Fruit fly (Drosophila melanogaster) whole organism, embryonic: Measurements from ENCODE around the gene CG42591.

ENCODE experiments used
- Bgb ChIP-seq: fragments of 200-800 bp; sonication (Bioruptor generic); IDR thresholded peaks from 2 replicates; pipeline ENCODE4 v1.3.6; 2022; ENCODE audit warnings: missing biosample characterization, missing genetic modification characterization; ENCODE audit not compliant: partially characterized antibody
- CG10366 ChIP-seq: fragments of 200-800 bp; sonication (Bioruptor generic); IDR thresholded peaks from 2 replicates; pipeline ENCODE4 v1.3.6; 2022; ENCODE audit warnings: missing biosample characterization, missing genetic modification characterization
- CG11695 ChIP-seq: fragments of 200-800 bp; sonication (Bioruptor generic); IDR thresholded peaks from 3 replicates; pipeline ENCODE4 v1.3.6; 2022; ENCODE audit warnings: missing biosample characterization, missing genetic modification characterization
- CG12071 ChIP-seq: fragments of 200-800 bp; sonication (Bioruptor generic); optimal IDR thresholded peaks from 3 replicates; lab custom pipeline; 2018; ENCODE audit warnings: missing biosample characterization, mild to moderate bottlenecking, missing genetic modification characterization
- CG12744 ChIP-seq: fragments of 200-800 bp; sonication (Bioruptor generic); optimal IDR thresholded peaks from 2 replicates; lab custom pipeline; 2016; ENCODE audit warnings: missing biosample characterization, missing genetic modification characterization
- CG15269 ChIP-seq: fragments of 200-800 bp; sonication (Bioruptor generic); optimal IDR thresholded peaks from 2 replicates; lab custom pipeline; 2018; ENCODE audit warnings: missing biosample characterization, mild to moderate bottlenecking, missing genetic modification characterization, moderate library complexity
- CG1647 ChIP-seq: fragments of 200-800 bp; sonication (Bioruptor generic); optimal IDR thresholded peaks from 3 replicates; lab custom pipeline; 2016; ENCODE audit warnings: missing biosample characterization, missing genetic modification characterization
- CG16813 ChIP-seq: fragments of 200-800 bp; sonication (Bioruptor generic); IDR thresholded peaks from 3 replicates; pipeline ENCODE4 v1.3.6; 2022; ENCODE audit warnings: missing biosample characterization, missing genetic modification characterization; ENCODE audit not compliant: partially characterized antibody
- CG17912 ChIP-seq: fragments of 200-800 bp; sonication (Bioruptor generic); optimal IDR thresholded peaks from 2 replicates; lab custom pipeline; 2018; ENCODE audit warnings: missing biosample characterization, mild to moderate bottlenecking, missing genetic modification characterization
- CG18476 ChIP-seq: fragments of 200-800 bp; sonication (Bioruptor generic); optimal IDR thresholded peaks from 2 replicates; lab custom pipeline; 2016; ENCODE audit warnings: missing biosample characterization, mild to moderate bottlenecking, missing genetic modification characterization
- CG18764 ChIP-seq: fragments of 200-800 bp; sonication (Bioruptor generic); optimal IDR thresholded peaks from 3 replicates; lab custom pipeline; 2016; ENCODE audit warnings: missing biosample characterization, missing genetic modification characterization
- CG32532 ChIP-seq: fragments of 200-800 bp; sonication (Bioruptor generic); IDR thresholded peaks from 2 replicates; pipeline ENCODE4 v1.3.6; 2022; ENCODE audit warnings: missing biosample characterization, missing genetic modification characterization
- CG7271 ChIP-seq: fragments of 200-800 bp; sonication (Bioruptor generic); optimal IDR thresholded peaks from 2 replicates; lab custom pipeline; 2018; ENCODE audit warnings: missing biosample characterization, mild to moderate bottlenecking, missing genetic modification characterization, moderate library complexity
- CG7556 ChIP-seq: fragments of 200-800 bp; sonication (Bioruptor generic); optimal IDR thresholded peaks from 2 replicates; lab custom pipeline; 2017; ENCODE audit warnings: missing biosample characterization, mild to moderate bottlenecking, missing genetic modification characterization
- CG8089 ChIP-seq: fragments of 200-800 bp; sonication (Bioruptor generic); optimal IDR thresholded peaks from 3 replicates; lab custom pipeline; 2016; ENCODE audit warnings: missing biosample characterization, missing genetic modification characterization
- CG9727 ChIP-seq: fragments of 200-800 bp; sonication (Bioruptor generic); optimal IDR thresholded peaks from 3 replicates; lab custom pipeline; 2017; ENCODE audit warnings: missing biosample characterization, mild to moderate bottlenecking, missing genetic modification characterization
- D19A ChIP-seq: fragments of 200-800 bp; optimal IDR thresholded peaks from 3 replicates; lab custom pipeline; 2019; ENCODE audit warnings: missing biosample characterization, mild to moderate bottlenecking, missing genetic modification characterization, moderate library complexity
- Dad ChIP-seq: fragments of 200-800 bp; sonication (Bioruptor generic); optimal IDR thresholded peaks from 3 replicates; lab custom pipeline; 2016; ENCODE audit warnings: missing biosample characterization, missing genetic modification characterization
- Dbx ChIP-seq: fragments of 200-800 bp; sonication (Bioruptor generic); IDR thresholded peaks from 3 replicates; pipeline ENCODE4 v1.3.6; 2022; ENCODE audit warnings: missing biosample characterization, missing genetic modification characterization
- Doc3 ChIP-seq: fragments of 200-800 bp; sonication (Bioruptor generic); IDR thresholded peaks from 3 replicates; pipeline ENCODE4 v1.3.6; 2022; ENCODE audit warnings: missing biosample characterization, missing genetic modification characterization; ENCODE audit not compliant: partially characterized antibody
- GATAe ChIP-seq: fragments of 200-800 bp; sonication (Bioruptor generic); conservative IDR thresholded peaks from 2 replicates; pipeline ENCODE4 v1.3.6; 2022; ENCODE audit warnings: missing biosample characterization, missing genetic modification characterization
- HLHmδ ChIP-seq: fragments of 200-800 bp; sonication (Bioruptor generic); optimal IDR thresholded peaks from 2 replicates; lab custom pipeline; 2018; ENCODE audit warnings: missing biosample characterization, mild to moderate bottlenecking, missing genetic modification characterization, moderate library complexity
- Hr51 ChIP-seq, 2 experiments: fragments of 200-800 bp; sonication (Bioruptor generic); optimal IDR thresholded peaks; 2 replicates in 1 of 2; 3 replicates in 1 of 2; lab custom pipeline; 2016 to 2018; ENCODE audit warnings: missing biosample characterization in 2 of 2, missing genetic modification characterization in 2 of 2, mild to moderate bottlenecking in 1 of 2, moderate library complexity in 1 of 2
- Hr78 ChIP-seq, 2 experiments: fragments of 200-800 bp in 1 of 2; fragments of >200 bp in 1 of 2; sonication (Bioruptor generic) in 1 of 2; optimal IDR thresholded peaks; 2 replicates each; lab custom pipeline; 2017 to 2019; ENCODE audit warnings: missing biosample characterization in 2 of 2, missing genetic modification characterization in 2 of 2, mild to moderate bottlenecking in 1 of 2, moderate library complexity in 1 of 2
- Kr ChIP-seq: fragments of 200-800 bp; sonication (Bioruptor generic); optimal IDR thresholded peaks from 2 replicates; lab custom pipeline; 2017; ENCODE audit warnings: missing biosample characterization, mild to moderate bottlenecking, missing genetic modification characterization
- Lim3 ChIP-seq: fragments of 200-800 bp; sonication (Bioruptor generic); IDR thresholded peaks from 2 replicates; pipeline ENCODE4 v1.3.6; 2022; ENCODE audit warnings: missing biosample characterization, missing genetic modification characterization
- Meics ChIP-seq: fragments of 200-800 bp; sonication (Bioruptor generic); optimal IDR thresholded peaks from 2 replicates; lab custom pipeline; 2017; ENCODE audit warnings: missing biosample characterization, mild to moderate bottlenecking, missing genetic modification characterization
- PHDP ChIP-seq: fragments of 200-800 bp; sonication (Bioruptor generic); optimal IDR thresholded peaks from 3 replicates; lab custom pipeline; 2018; ENCODE audit warnings: missing biosample characterization, mild to moderate bottlenecking, missing genetic modification characterization, moderate library complexity
- Pdp1 ChIP-seq, 2 experiments: fragments of 200-800 bp; sonication (Bioruptor generic); optimal IDR thresholded peaks; 3 replicates each; lab custom pipeline; 2016; ENCODE audit warnings: missing biosample characterization in 2 of 2, missing genetic modification characterization in 2 of 2, mild to moderate bottlenecking in 1 of 2, moderate library complexity in 1 of 2
- Xrp1 ChIP-seq: fragments of 200-800 bp; sonication (Bioruptor generic); IDR thresholded peaks from 2 replicates; pipeline ENCODE4 v1.3.6; 2022; ENCODE audit warnings: missing biosample characterization, missing genetic modification characterization
- bab2 ChIP-seq: fragments of 200-800 bp; sonication (Bioruptor generic); optimal IDR thresholded peaks from 2 replicates; lab custom pipeline; 2016; ENCODE audit warnings: missing biosample characterization, missing genetic modification characterization
- cato ChIP-seq: fragments of 200-800 bp; sonication (Bioruptor generic); optimal IDR thresholded peaks from 2 replicates; lab custom pipeline; 2016; ENCODE audit warnings: missing biosample characterization, missing genetic modification characterization, borderline replicate concordance
- danr ChIP-seq: fragments of 200-800 bp; sonication (Bioruptor generic); IDR thresholded peaks from 2 replicates; pipeline ENCODE4 v1.3.6; 2022; ENCODE audit warnings: missing biosample characterization, missing genetic modification characterization
- esg ChIP-seq: fragments of 200-800 bp; sonication (Bioruptor generic); conservative IDR thresholded peaks from 2 replicates; pipeline ENCODE4 v1.3.6; 2022; ENCODE audit warnings: missing biosample characterization, missing genetic modification characterization
- exex ChIP-seq: fragments of 200-800 bp; sonication (Bioruptor generic); optimal IDR thresholded peaks from 4 replicates; lab custom pipeline; 2018; ENCODE audit warnings: missing biosample characterization, mild to moderate bottlenecking, missing genetic modification characterization, moderate library complexity
- fu2 ChIP-seq: fragments of 200-800 bp; sonication (Bioruptor generic); optimal IDR thresholded peaks from 2 replicates; lab custom pipeline; 2016; ENCODE audit warnings: missing biosample characterization, missing genetic modification characterization
- gcm2 ChIP-seq: fragments of 200-800 bp; sonication (Bioruptor generic); optimal IDR thresholded peaks from 2 replicates; lab custom pipeline; 2016; ENCODE audit warnings: missing biosample characterization, missing genetic modification characterization
- ham ChIP-seq: fragments of 200-800 bp; sonication (Bioruptor generic); IDR thresholded peaks from 2 replicates; pipeline ENCODE4 v1.3.6; 2022; ENCODE audit warnings: missing biosample characterization, missing genetic modification characterization
- kni ChIP-seq: fragments of 200-800 bp; sonication (Bioruptor generic); optimal IDR thresholded peaks from 3 replicates; lab custom pipeline; 2017; ENCODE audit warnings: mild to moderate bottlenecking, missing biosample characterization, missing genetic modification reagents, missing genetic modification characterization
- lilli ChIP-seq: fragments of 200-800 bp; sonication (Bioruptor generic); optimal IDR thresholded peaks from 3 replicates; lab custom pipeline; 2016; ENCODE audit warnings: missing biosample characterization, missing genetic modification characterization
- mam ChIP-seq: fragments of 200-800 bp; sonication (Bioruptor generic); optimal IDR thresholded peaks from 3 replicates; lab custom pipeline; 2016; ENCODE audit warnings: missing biosample characterization, missing genetic modification characterization
- peb ChIP-seq: fragments of 200-800 bp; sonication (Bioruptor generic); IDR thresholded peaks from 2 replicates; pipeline ENCODE4 v1.3.6; 2022; ENCODE audit warnings: missing biosample characterization, missing genetic modification characterization
- pfk ChIP-seq: fragments of 200-800 bp; sonication (Bioruptor generic); optimal IDR thresholded peaks from 2 replicates; lab custom pipeline; 2018; ENCODE audit warnings: missing biosample characterization, mild to moderate bottlenecking, missing genetic modification characterization, moderate library complexity
- run ChIP-seq: fragments of 200-800 bp; sonication (Bioruptor generic); optimal IDR thresholded peaks from 3 replicates; lab custom pipeline; 2018; ENCODE audit warnings: missing biosample characterization, mild to moderate bottlenecking, missing genetic modification characterization
- stc ChIP-seq: fragments of 200-800 bp; sonication (Bioruptor generic); IDR thresholded peaks from 2 replicates; pipeline ENCODE4 v1.3.6; 2022; ENCODE audit warnings: missing biosample characterization, missing genetic modification characterization
- tup ChIP-seq: fragments of 200-800 bp; sonication (Bioruptor generic); optimal IDR thresholded peaks from 2 replicates; lab custom pipeline; 2016; ENCODE audit warnings: missing biosample characterization, mild to moderate bottlenecking, missing genetic modification characterization, moderate library complexity
- unc-4 ChIP-seq: fragments of 200-800 bp; sonication (Bioruptor generic); IDR thresholded peaks from 2 replicates; pipeline ENCODE4 v1.3.6; 2022; ENCODE audit warnings: missing biosample characterization, missing genetic modification characterization; ENCODE audit not compliant: partially characterized antibody
- usp ChIP-seq: fragments of >200 bp; optimal IDR thresholded peaks from 2 replicates; lab custom pipeline; 2017; ENCODE audit warnings: missing biosample characterization, missing genetic modification characterization
- vnd ChIP-seq: fragments of 200-800 bp; sonication (Bioruptor generic); IDR thresholded peaks from 3 replicates; pipeline ENCODE4 v1.3.6; 2022; ENCODE audit warnings: missing biosample characterization, missing genetic modification characterization; ENCODE audit not compliant: partially characterized antibody
- wek ChIP-seq: fragments of 200-800 bp; sonication (Bioruptor generic); optimal IDR thresholded peaks from 3 replicates; lab custom pipeline; 2018; ENCODE audit warnings: missing biosample characterization, mild to moderate bottlenecking, missing genetic modification characterization, moderate library complexity

CG42591 gene

DNA sequence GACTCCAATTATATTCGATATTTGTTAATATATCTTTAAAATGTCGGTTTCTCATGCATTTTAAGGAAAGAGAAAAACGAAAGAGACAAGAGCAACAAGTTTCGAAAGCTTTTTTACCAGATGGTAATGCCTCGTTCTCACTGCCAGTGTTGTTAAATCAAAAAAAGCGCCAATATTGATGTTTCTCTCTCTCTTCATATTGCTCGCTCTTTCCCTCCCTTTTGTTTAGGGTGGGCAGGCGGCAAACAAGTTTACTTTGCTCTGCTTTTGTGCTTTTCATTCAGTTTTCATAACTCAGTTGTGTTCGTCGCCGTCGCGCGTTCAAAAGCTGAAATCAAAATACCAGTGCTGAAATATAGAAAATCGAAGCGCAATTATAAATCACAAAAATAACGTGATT, 12.1 kb upstream of the CG42591 start (continued):
- TF ChIP-seq gcm2 (GFP tag; lab: Kevin White, UChicago) = peak; percentile 15
- no peak for TF ChIP-seq CG8089
- TF ChIP-seq Hr78 (GFP tag; optimal IDR thresholded peaks at IDR 0.05; lab: Kevin White, UChicago) = no peak
- no peak for TF ChIP-seq Lim3
- TF ChIP-seq CG15269 (tag; lab: Kevin White, UChicago) = peak; percentile 63
- peak; percentile 6 for TF ChIP-seq tup
- TF ChIP-seq kni (GFP tag; lab: Kevin White, UChicago) = no peak
- TF ChIP-seq Meics (GFP tag; lab: Kevin White, UChicago) = peak; percentile 52
- peak; percentile 50 for TF ChIP-seq Dad (GFP tag; lab: Kevin White, UChicago)
- no peak for TF ChIP-seq ham (GFP tag; lab: Robert Waterston, UW)
- no peak for TF ChIP-seq Kr (GFP tag; lab: Kevin White, UChicago)
- TF ChIP-seq CG11695 (GFP tag; lab: Robert Waterston, UW) = peak; percentile 50; the same call in 1 of the 3 replicates
- TF ChIP-seq vnd = no peak
- TF ChIP-seq CG16813 = no peak
- TF ChIP-seq Hr51 (GFP tag; optimal IDR thresholded peaks at IDR 0.05; lab: Kevin White, UChicago) = peak in 1 of 2 experiments; percentile 49
- peak; percentile 53 for TF ChIP-seq PHDP (tag; lab: Kevin White, UChicago)
- TF ChIP-seq CG12744 = peak; percentile 18
- no peak for TF ChIP-seq HLHmδ (GFP tag; lab: Kevin White, UChicago)
- no peak for TF ChIP-seq usp (GFP tag; lab: Kevin White, UChicago)
- no peak for TF ChIP-seq fu2 (GFP tag; lab: Kevin White, UChicago)
- TF ChIP-seq unc-4 (GFP tag; lab: Robert Waterston, UW) = peak; percentile 51; the same call in 1 of the 2 replicates
- TF ChIP-seq CG18764 (GFP tag; lab: Kevin White, UChicago) = no peak
- TF ChIP-seq CG17912 (GFP tag; lab: Kevin White, UChicago) = peak; percentile 21
- TF ChIP-seq danr = no peak
- no peak for TF ChIP-seq peb (GFP tag; lab: Robert Waterston, UW)
- peak; percentile 42 for TF ChIP-seq mam (GFP tag; lab: Kevin White, UChicago)
- peak; percentile 1 for TF ChIP-seq bab2
- TF ChIP-seq CG9727 (GFP tag; lab: Kevin White, UChicago) = no peak
- peak; percentile 47; the same call in 1 of the 2 replicates for TF ChIP-seq stc (GFP tag; lab: Robert Waterston, UW)
- TF ChIP-seq pfk (GFP tag; lab: Kevin White, UChicago) = peak; percentile 53
- TF ChIP-seq esg (GFP tag; lab: Robert Waterston, UW) = no peak
- no peak for TF ChIP-seq CG1647 (GFP tag; lab: Kevin White, UChicago)
- TF ChIP-seq Dbx (GFP tag; lab: Robert Waterston, UW) = peak; percentile 46; the same call in 1 of the 3 replicates
- no peak for TF ChIP-seq Bgb
- TF ChIP-seq Doc3 (GFP tag; lab: Robert Waterston, UW) = no peak
- TF ChIP-seq CG7556 (GFP tag; lab: Kevin White, UChicago) = peak; percentile 7
- no peak for TF ChIP-seq CG18476
- no peak for TF ChIP-seq CG7271 (tag; lab: Kevin White, UChicago)
- TF ChIP-seq CG12071 (GFP tag; lab: Kevin White, UChicago) = peak; percentile 61
- TF ChIP-seq Pdp1 (GFP tag; optimal IDR thresholded peaks at IDR 0.05; lab: Kevin White, UChicago) = peak in 1 of 2 experiments; percentile 61
- TF ChIP-seq wek = peak; percentile 53
- peak; percentile 56; the same call in 1 of the 2 replicates for TF ChIP-seq CG32532 (GFP tag; lab: Robert Waterston, UW)
- peak; percentile 58 for TF ChIP-seq lilli (GFP tag; lab: Kevin White, UChicago)
- TF ChIP-seq run (tag; lab: Kevin White, UChicago) = no peak
- peak; percentile 31; the same call in 1 of the 2 replicates for TF ChIP-seq Xrp1 (GFP tag; lab: Robert Waterston, UW)
- TF ChIP-seq D19A (tag; lab: Kevin White, UChicago) = peak; percentile 34
- TF ChIP-seq cato (GFP tag; lab: Kevin White, UChicago) = no peak
- no peak for TF ChIP-seq exex
- TF ChIP-seq GATAe (GFP tag; lab: Robert Waterston, UW) = no peak
- no peak for TF ChIP-seq CG10366 (GFP tag; lab: Robert Waterston, UW)
